Fruit fly (Drosophila melanogaster): ENCODE measurements around the gene ergic53.

ergic53 gene

dm6 chr3L:8553125-8553524 lies 18.3 kb downstream of the ergic53 start (continued):
- TF ChIP-seq CG31224 (GFP tag; IDR thresholded peaks at IDR 0.05) (no peak), CG12659 (GFP tag; optimal IDR thresholded peaks at IDR 0.05) (no peak), Hey (tag; optimal IDR thresholded peaks at IDR 0.05) (no peak), CG1603 (tag; optimal IDR thresholded peaks at IDR 0.05) (no peak), bab2 (GFP tag; optimal IDR thresholded peaks at IDR 0.05) (no peak), HLH4C (GFP tag; IDR thresholded peaks at IDR 0.05; ENCODE audit: partially characterized antibody) (no peak), CG3847 (GFP tag; IDR thresholded peaks at IDR 0.05) (no peak), cwo (GFP tag; optimal IDR thresholded peaks at IDR 0.05) (peak; percentile 13), CG32532 (GFP tag; IDR thresholded peaks at IDR 0.05) (peak; percentile 42; the same call in 1 of the 2 replicates), CG6175 (GFP tag; IDR thresholded peaks at IDR 0.05) (peak; percentile 92), Blimp-1 (GFP tag; optimal IDR thresholded peaks at IDR 0.05) (peak; percentile 0), CG34422 (GFP tag; IDR thresholded peaks at IDR 0.05) (no peak), CG6689 (GFP tag; IDR thresholded peaks at IDR 0.05) (0 out of 2 replicates have a peak, but pooled peaks have one; percentile 15), az2 (GFP tag; optimal IDR thresholded peaks at IDR 0.05) (no peak), her (GFP tag; optimal IDR thresholded peaks at IDR 0.05) (peak; percentile 13), dan (GFP tag; IDR thresholded peaks at IDR 0.05) (no peak), gsb-n (tag; optimal IDR thresholded peaks at IDR 0.05) (no peak), ssp (GFP tag; IDR thresholded peaks at IDR 0.05) (no peak), B-H1 (GFP tag; IDR thresholded peaks at IDR 0.05) (no peak), Dip3 (GFP tag; optimal IDR thresholded peaks at IDR 0.05) (no peak), CG9932 (GFP tag; IDR thresholded peaks at IDR 0.05) (peak; percentile 56; the same call in 1 of the 2 replicates), inv (GFP tag; IDR thresholded peaks at IDR 0.05; ENCODE audit: partially characterized antibody) (no peak), CG7786 (GFP tag; optimal IDR thresholded peaks at IDR 0.05) (no peak), knrl (GFP tag; IDR thresholded peaks at IDR 0.05; ENCODE audit: partially characterized antibody) (no peak), CG17612 (GFP tag; IDR thresholded peaks at IDR 0.05) (no peak), CG6654 (GFP tag; optimal IDR thresholded peaks at IDR 0.05) (no peak), caup (GFP tag; optimal IDR thresholded peaks at IDR 0.05; ENCODE audit: severe bottlenecking) (no peak), Mrtf (GFP tag; IDR thresholded peaks at IDR 0.05) (no peak), pzg (GFP tag; optimal IDR thresholded peaks at IDR 0.05) (no peak), kah (GFP tag; optimal IDR thresholded peaks at IDR 0.05) (peak; percentile 62), pnt (GFP tag; optimal IDR thresholded peaks at IDR 0.05) (no peak), CG2120 (GFP tag; optimal IDR thresholded peaks at IDR 0.05) (peak; percentile 43), CG8290 (GFP tag; optimal IDR thresholded peaks at IDR 0.05) (no peak), CG8290 (tag; optimal IDR thresholded peaks at IDR 0.05) (peak in 1 of 2 experiments; percentile 42), ase (GFP tag; IDR thresholded peaks at IDR 0.05) (no peak), CG2199 (GFP tag; IDR thresholded peaks at IDR 0.05) (no peak), z (GFP tag; IDR thresholded peaks at IDR 0.05) (0 out of 3 replicates have a peak, but pooled peaks have one; percentile 23), dmrt11E (tag; optimal IDR thresholded peaks at IDR 0.05) (no peak), Trl (optimal IDR thresholded peaks at IDR 0.05) (no peak), Trl (GFP tag; optimal IDR thresholded peaks at IDR 0.05) (no peak), HmgD (GFP tag; optimal IDR thresholded peaks at IDR 0.05) (no peak), CG13624 (GFP tag; optimal IDR thresholded peaks at IDR 0.05) (no peak), ind (GFP tag; optimal IDR thresholded peaks at IDR 0.05) (no peak), CG6854 (GFP tag; optimal IDR thresholded peaks at IDR 0.05) (no peak)

All from whole organism, embryonic.